Worm (Caenorhabditis elegans) whole organism, L4 larva: ENCODE results near the gene F57B1.6.

Experiments
- aly-2 ChIP-seq: sonication (generic microtip); optimal IDR thresholded peaks from 2 replicates; lab custom pipeline; 2018; ENCODE audit warnings: missing biosample characterization, missing genetic modification characterization
- fkh-10 ChIP-seq: fragments of 150-350 bp; optimal IDR thresholded peaks from 2 replicates; lab custom pipeline; 2014; ENCODE audit warnings: missing biosample characterization, missing genetic modification reagents, missing genetic modification characterization
- hlh-11 ChIP-seq: fragments of 200-800 bp; sonication (Bioruptor generic); optimal IDR thresholded peaks from 2 replicates; lab custom pipeline; 2018; ENCODE audit warnings: mild to moderate bottlenecking, missing genetic modification characterization, missing compliant biosample characterization
- lin-13 ChIP-seq: fragments of 150-350 bp; optimal IDR thresholded peaks from 2 replicates; lab custom pipeline; 2014; ENCODE audit warnings: missing biosample characterization, missing genetic modification reagents, missing genetic modification characterization
- nhr-28 ChIP-seq: fragments of 150-350 bp; optimal IDR thresholded peaks from 2 replicates; lab custom pipeline; 2014; ENCODE audit warnings: missing biosample characterization, missing genetic modification characterization
- nhr-42 ChIP-seq: fragments of 200-800 bp; sonication (Bioruptor generic); IDR thresholded peaks from 2 replicates; pipeline ENCODE4 v1.3.6; 2022; ENCODE audit warnings: missing genetic modification characterization, missing compliant biosample characterization
- pqm-1 ChIP-seq: sonication (generic microtip); optimal IDR thresholded peaks from 2 replicates; lab custom pipeline; 2017; ENCODE audit warnings: missing biosample characterization, missing genetic modification characterization
- unc-62 ChIP-seq, 3 experiments: fragments of 150-350 bp in 1 of 3; sonication (generic microtip); optimal IDR thresholded peaks in 2 of 3; peaks in 1 of 3; 1 replicate in 1 of 3; 2 replicates in 2 of 3; lab custom pipeline; 2014 to 2017; ENCODE audit warnings: missing biosample characterization in 3 of 3, missing genetic modification characterization in 3 of 3, missing genetic modification reagents in 3 of 3, missing genotype in 1 of 3

DNA sequence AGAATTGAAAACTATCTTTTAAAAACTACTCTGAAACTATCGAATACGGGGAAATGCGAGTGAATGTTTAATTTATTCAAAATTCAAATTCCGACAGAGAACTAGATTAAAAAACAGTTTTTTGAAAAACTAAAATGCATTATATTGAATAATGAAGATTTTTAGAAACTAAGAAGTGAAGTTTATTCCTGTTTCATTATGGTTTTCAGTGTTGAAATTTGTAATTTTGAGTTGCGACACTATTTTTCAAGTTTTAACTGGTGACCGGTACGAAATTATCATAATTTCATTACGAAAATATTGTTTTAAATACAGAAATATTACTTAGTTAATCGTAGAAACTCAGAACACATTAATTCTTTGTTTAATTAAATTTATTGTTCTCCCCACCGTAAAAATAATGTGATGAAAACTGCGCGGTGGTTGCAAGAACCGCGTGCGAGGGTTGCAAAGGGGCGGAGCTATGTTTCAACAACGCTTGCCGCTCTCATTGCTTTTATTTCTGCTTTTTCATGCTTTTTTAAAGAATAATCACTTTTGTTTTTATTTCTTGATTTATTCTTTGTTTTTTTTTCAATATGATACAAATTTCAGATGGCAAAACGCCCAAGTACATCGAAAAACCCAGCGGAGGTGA lies 33.2 kb upstream of the F57B1.6 start, which contains the start of gene him-17:
- no peak for TF ChIP-seq fkh-10 (GFP tag; lab: Kevin White, UChicago)
- TF ChIP-seq lin-13 (GFP tag; lab: Kevin White, UChicago): no peak
- peak; percentile 32 for TF ChIP-seq hlh-11 (tag; lab: Kevin White, UChicago)
- TF ChIP-seq nhr-42: no peak
- TF ChIP-seq pqm-1 (tag; lab: Kevin White, UChicago): no peak
- TF ChIP-seq aly-2 (tag; lab: Kevin White, UChicago): no peak
- TF ChIP-seq unc-62 (GFP tag; optimal IDR thresholded peaks at IDR 0.05 in 1 of 2; lab: Kevin White, UChicago): no peak
- TF ChIP-seq unc-62 (tag; optimal IDR thresholded peaks at IDR 0.05; lab: Kevin White, UChicago): no peak
- TF ChIP-seq nhr-28: no peak
